Worm (Caenorhabditis elegans): Measurements from ENCODE around the gene C01G10.6.

Gene C01G10.6

DNA sequence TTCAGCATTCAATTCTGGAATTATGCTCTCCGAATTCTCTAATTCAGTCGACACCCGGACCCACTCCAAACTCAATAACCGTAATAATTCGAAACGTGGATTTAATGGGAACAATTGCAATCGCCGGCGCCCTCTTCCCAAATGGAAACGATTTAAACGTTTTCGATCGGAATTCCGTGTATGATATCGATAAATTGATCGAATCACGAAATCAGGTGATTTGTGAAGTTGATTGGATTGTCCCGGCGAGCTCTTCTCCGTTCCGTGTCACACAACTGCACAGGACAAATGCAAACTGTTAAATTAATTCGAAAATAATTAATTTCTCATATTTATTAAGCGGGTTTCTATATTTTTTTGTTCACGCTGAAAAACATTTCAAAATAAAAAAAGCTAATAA lies 31.6 kb upstream of the C01G10.6 start, which contains the start of gene C25D7.16:
C25D7.16 (plus strand) TSS at position 301 of the 400 bp plus-strand sequence.
- TF ChIP-seq lsy-12 (tag; optimal IDR thresholded peaks at IDR 0.05) (no peak), tbx-2 (tag; optimal IDR thresholded peaks at IDR 0.05) (no peak), R02D3.7 (tag; optimal IDR thresholded peaks at IDR 0.05) (no peak), elt-1 (tag; optimal IDR thresholded peaks at IDR 0.05) (no peak), ceh-82 (tag; optimal IDR thresholded peaks at IDR 0.05) (no peak), pha-4 (tag; optimal IDR thresholded peaks at IDR 0.05) (no peak), lin-15B (tag; optimal IDR thresholded peaks at IDR 0.05) (no peak), skn-1 (tag; optimal IDR thresholded peaks at IDR 0.05) (no peak), sea-2 (GFP tag; optimal IDR thresholded peaks at IDR 0.05) (no peak), ama-1 (optimal IDR thresholded peaks at IDR 0.05) (no peak), hmg-11 (tag; optimal IDR thresholded peaks at IDR 0.05) (no peak), lin-39 (tag; optimal IDR thresholded peaks at IDR 0.05) (no peak), snpc-4 (tag; optimal IDR thresholded peaks at IDR 0.05) (no peak), nhr-76 (tag; optimal IDR thresholded peaks at IDR 0.05) (no peak), nhr-67 (tag; optimal IDR thresholded peaks at IDR 0.05) (no peak), ceh-28 (tag; optimal IDR thresholded peaks at IDR 0.05) (no peak), aly-2 (tag; optimal IDR thresholded peaks at IDR 0.05) (no peak), ceh-9 (tag; optimal IDR thresholded peaks at IDR 0.05) (no peak), ZK546.5 (tag; optimal IDR thresholded peaks at IDR 0.05) (no peak)

ce11 chrV:15056346-15056839 lies 31.1 kb upstream of the C01G10.6 start:
- TF ChIP-seq jun-1 (tag; optimal IDR thresholded peaks at IDR 0.05) = no peak
- no peak for TF ChIP-seq mml-1 (tag; optimal IDR thresholded peaks at IDR 0.05)
- no peak for TF ChIP-seq fos-1 (tag; optimal IDR thresholded peaks at IDR 0.05)
- TF ChIP-seq egl-5 (tag; optimal IDR thresholded peaks at IDR 0.05) = no peak
- TF ChIP-seq ceh-16 (tag; optimal IDR thresholded peaks at IDR 0.05) = no peak
- TF ChIP-seq nhr-23 (tag; optimal IDR thresholded peaks at IDR 0.05) = no peak
- no peak for TF ChIP-seq fkh-2 (tag; optimal IDR thresholded peaks at IDR 0.05)
- TF ChIP-seq elt-1 (tag; optimal IDR thresholded peaks at IDR 0.05) = no peak
- no peak for TF ChIP-seq ZK546.5 (tag; optimal IDR thresholded peaks at IDR 0.05)
- TF ChIP-seq elt-3 (tag; optimal IDR thresholded peaks at IDR 0.05) = no peak
- no peak for TF ChIP-seq nfya-1 (tag; optimal IDR thresholded peaks at IDR 0.05; ENCODE audit: insufficient read depth)
- no peak for TF ChIP-seq snpc-4 (tag; optimal IDR thresholded peaks at IDR 0.05)
- TF ChIP-seq unc-62 (GFP tag; optimal IDR thresholded peaks at IDR 0.05) = no peak
- no peak for TF ChIP-seq ztf-11 (tag; optimal IDR thresholded peaks at IDR 0.05)

DNA sequence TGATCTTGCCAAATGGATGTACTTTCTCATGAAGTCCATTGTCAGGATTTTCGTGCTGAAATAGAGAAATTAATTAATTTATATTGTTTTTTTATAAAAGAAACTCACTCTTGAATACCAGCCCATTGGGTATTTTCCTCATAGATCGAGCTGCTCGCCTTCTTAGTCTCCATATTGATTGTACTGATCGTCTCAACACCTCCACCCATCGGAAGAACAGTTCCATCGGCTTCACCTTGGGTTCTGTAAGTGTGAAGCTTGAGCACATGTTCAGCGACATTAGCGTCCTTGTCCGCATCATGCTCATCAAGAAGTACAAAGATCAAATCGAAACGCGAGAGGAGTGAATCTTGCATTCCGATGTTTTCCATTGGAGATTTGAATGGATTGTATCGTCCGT lies 29.7 kb upstream of the C01G10.6 start:
- TF ChIP-seq lin-39 (tag; optimal IDR thresholded peaks at IDR 0.05) (no peak), zag-1 (tag; optimal IDR thresholded peaks at IDR 0.05) (no peak), R02D3.7 (tag; optimal IDR thresholded peaks at IDR 0.05) (no peak)

DNA sequence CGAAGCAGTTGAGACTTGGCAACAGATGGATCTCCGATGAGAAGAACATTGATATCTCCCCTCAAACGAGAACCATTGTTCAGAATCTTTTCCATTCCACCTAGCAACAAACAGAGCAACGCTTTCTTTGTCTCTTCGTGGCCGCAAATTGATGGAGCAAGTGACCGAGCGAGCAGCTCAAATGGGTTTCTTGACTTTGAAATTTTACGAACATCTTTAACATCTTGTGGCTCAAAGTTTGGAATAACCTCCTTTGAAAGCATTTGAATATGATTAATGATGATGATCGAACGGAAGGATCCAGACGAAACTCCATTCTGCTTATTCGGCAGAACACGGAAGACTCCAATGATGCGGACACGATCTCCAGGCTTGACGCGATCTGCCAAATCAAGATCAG lies 29.0 kb upstream of the C01G10.6 start:
- TF ChIP-seq fos-1 (tag; optimal IDR thresholded peaks at IDR 0.05) = no peak
- TF ChIP-seq daf-12 (tag; optimal IDR thresholded peaks at IDR 0.05) = no peak
- no peak for TF ChIP-seq nhr-28 (tag; optimal IDR thresholded peaks at IDR 0.05)
- no peak for TF ChIP-seq ZK546.5 (tag; optimal IDR thresholded peaks at IDR 0.05)
- TF ChIP-seq nhr-67 (tag; optimal IDR thresholded peaks at IDR 0.05) = no peak
- no peak for TF ChIP-seq snpc-4 (tag; optimal IDR thresholded peaks at IDR 0.05)
- TF ChIP-seq fkh-2 (tag; optimal IDR thresholded peaks at IDR 0.05) = no peak

ce11 chrV:15058965-15059364 lies 28.5 kb upstream of the C01G10.6 start:
- TF ChIP-seq snpc-4 (tag; optimal IDR thresholded peaks at IDR 0.05) (no peak), elt-3 (tag; optimal IDR thresholded peaks at IDR 0.05) (no peak), nhr-237 (tag; optimal IDR thresholded peaks at IDR 0.05) (no peak), ztf-4 (tag; optimal IDR thresholded peaks at IDR 0.05) (no peak), nhr-25 (tag; optimal IDR thresholded peaks at IDR 0.05) (no peak), hmg-11 (tag; optimal IDR thresholded peaks at IDR 0.05) (no peak), jun-1 (tag; optimal IDR thresholded peaks at IDR 0.05) (no peak), fkh-2 (tag; optimal IDR thresholded peaks at IDR 0.05) (no peak), ceh-16 (tag; optimal IDR thresholded peaks at IDR 0.05) (no peak), zag-1 (tag; optimal IDR thresholded peaks at IDR 0.05) (no peak), skn-1 (tag; optimal IDR thresholded peaks at IDR 0.05) (no peak), eor-1 (tag; optimal IDR thresholded peaks at IDR 0.05) (no peak), elt-1 (tag; optimal IDR thresholded peaks at IDR 0.05) (no peak), nfya-1 (tag; optimal IDR thresholded peaks at IDR 0.05; ENCODE audit: insufficient read depth) (no peak), egl-5 (tag; optimal IDR thresholded peaks at IDR 0.05) (no peak), tbx-2 (tag; optimal IDR thresholded peaks at IDR 0.05) (no peak), lin-39 (tag; optimal IDR thresholded peaks at IDR 0.05) (no peak), sea-2 (GFP tag; optimal IDR thresholded peaks at IDR 0.05) (no peak), nhr-11 (tag; optimal IDR thresholded peaks at IDR 0.05) (no peak)
